Fruit fly (Drosophila melanogaster): ENCODE results near the gene Rtnl1.
A peak's percentile ranks its signal among the peaks of the same experiment; 100 is the strongest.

Rtnl1 gene

dm6 chr2L:4971329-4971798 lies 38.2 kb downstream of the Rtnl1 start, which contains the start of gene CG14043:
Gene CG14043, plus strand, starts transcription at chr2L:4971702.
- no peak for TF ChIP-seq CG8119 (GFP tag; IDR thresholded peaks at IDR 0.05)
- TF ChIP-seq Eip93F (GFP tag; optimal IDR thresholded peaks at IDR 0.05), result no peak
- TF ChIP-seq fd85E (GFP tag; optimal IDR thresholded peaks at IDR 0.05), result no peak
- TF ChIP-seq Lpt (GFP tag; optimal IDR thresholded peaks at IDR 0.05), result no peak
- no peak for TF ChIP-seq CG10669 (GFP tag; optimal IDR thresholded peaks at IDR 0.05)
- TF ChIP-seq Ets96B (tag; optimal IDR thresholded peaks at IDR 0.05), result no peak
- no peak for TF ChIP-seq acj6 (GFP tag; optimal IDR thresholded peaks at IDR 0.05)
- peak; percentile 92 for TF ChIP-seq fkh (GFP tag; optimal IDR thresholded peaks at IDR 0.05)
- no peak for TF ChIP-seq CG8632 (GFP tag; optimal IDR thresholded peaks at IDR 0.05)
- TF ChIP-seq CG31627 (GFP tag; optimal IDR thresholded peaks at IDR 0.05), result peak; percentile 31
- TF ChIP-seq dac (GFP tag; optimal IDR thresholded peaks at IDR 0.05), result no peak
- no peak for TF ChIP-seq svp (GFP tag)
- no peak for TF ChIP-seq ss (GFP tag; optimal IDR thresholded peaks at IDR 0.05)
- TF ChIP-seq CG3032 (tag; optimal IDR thresholded peaks at IDR 0.05), result peak; percentile 28
- TF ChIP-seq Eip78C (GFP tag), result no peak
- TF ChIP-seq CG11294 (GFP tag; IDR thresholded peaks at IDR 0.05), result no peak
- TF ChIP-seq CG16779 (tag; optimal IDR thresholded peaks at IDR 0.05), result no peak
- TF ChIP-seq vri (GFP tag; optimal IDR thresholded peaks at IDR 0.05), result no peak
- TF ChIP-seq CG32006 (GFP tag; optimal IDR thresholded peaks at IDR 0.05), result no peak
- TF ChIP-seq esn (GFP tag; optimal IDR thresholded peaks at IDR 0.05), result peak; percentile 36

- TF ChIP-seq svp (GFP tag) (no peak), esn (GFP tag; optimal IDR thresholded peaks at IDR 0.05) (no peak), Sox14 (GFP tag; optimal IDR thresholded peaks at IDR 0.05) (no peak), CG10631 (GFP tag; optimal IDR thresholded peaks at IDR 0.05) (no peak), CG34406 (GFP tag; optimal IDR thresholded peaks at IDR 0.05) (no peak), Met (GFP tag; optimal IDR thresholded peaks at IDR 0.05) (no peak), CG8632 (GFP tag; optimal IDR thresholded peaks at IDR 0.05) (no peak), CG9139 (GFP tag; optimal IDR thresholded peaks at IDR 0.05) (no peak), topi (GFP tag; optimal IDR thresholded peaks at IDR 0.05) (no peak)
Observed at dm6 chr2L:4968767-4969166, 40.8 kb downstream of the Rtnl1 start, which contains the start of the genes Scox and Polr1C. Gene Scox, minus strand, starts transcription at chr2L:4968935. Gene Polr1C, plus strand, starts transcription at chr2L:4969004.

dm6 chr2L:4967511-4967910 lies 42.0 kb downstream of the Rtnl1 start, which contains the start of gene eIF3i:
Gene eIF3i, minus strand, starts transcription at chr2L:4967775.
- no peak for TF ChIP-seq pdm3 (GFP tag; optimal IDR thresholded peaks at IDR 0.05)
- TF ChIP-seq Ets21C (GFP tag; optimal IDR thresholded peaks at IDR 0.05), result no peak
- TF ChIP-seq CG4318 (GFP tag; optimal IDR thresholded peaks at IDR 0.05), result no peak

dm6 chr2L:4965923-4966322 lies 43.6 kb downstream of the Rtnl1 start:
- no peak for TF ChIP-seq dac (GFP tag; optimal IDR thresholded peaks at IDR 0.05)
- TF ChIP-seq cyc (GFP tag; optimal IDR thresholded peaks at IDR 0.05), result no peak
- TF ChIP-seq eg (GFP tag; IDR thresholded peaks at IDR 0.05), result no peak
- TF ChIP-seq Blimp-1 (GFP tag; optimal IDR thresholded peaks at IDR 0.05), result no peak
- no peak for TF ChIP-seq Eip78C (GFP tag)
- TF ChIP-seq spab (GFP tag; optimal IDR thresholded peaks at IDR 0.05), result no peak
- no peak for TF ChIP-seq CG11294 (GFP tag; IDR thresholded peaks at IDR 0.05)

- TF ChIP-seq CG31627 (GFP tag; optimal IDR thresholded peaks at IDR 0.05) (peak; percentile 39), CG15336 (GFP tag; IDR thresholded peaks at IDR 0.05) (0 out of 2 replicates have a peak, but pooled peaks have one; percentile 16), CG8632 (GFP tag; optimal IDR thresholded peaks at IDR 0.05) (no peak), cyc (GFP tag; optimal IDR thresholded peaks at IDR 0.05) (peak; percentile 40)
Observed at dm6 chr2L:4965420-4965819, 44.1 kb downstream of the Rtnl1 start, which contains the start of gene CG34125. Gene CG34125, plus strand, starts transcription at chr2L:4965673.
